Fruit fly (Drosophila melanogaster) whole organism, embryonic: Measurements from ENCODE around the gene tHMG1.

Source experiments
- Bdp1 ChIP-seq: fragments of 200-800 bp; sonication (Bioruptor generic); optimal IDR thresholded peaks from 3 replicates; lab custom pipeline; 2016; ENCODE audit warnings: missing biosample characterization, missing genetic modification characterization
- CG10274 ChIP-seq: fragments of 200-800 bp; sonication (Bioruptor generic); optimal IDR thresholded peaks from 3 replicates; lab custom pipeline; 2017; ENCODE audit warnings: missing biosample characterization, mild to moderate bottlenecking, missing genetic modification characterization
- CG10366 ChIP-seq: fragments of 200-800 bp; sonication (Bioruptor generic); IDR thresholded peaks from 2 replicates; pipeline ENCODE4 v1.3.6; 2022; ENCODE audit warnings: missing biosample characterization, missing genetic modification characterization
- CG10654 ChIP-seq: fragments of 200-800 bp; sonication (Bioruptor generic); optimal IDR thresholded peaks from 2 replicates; lab custom pipeline; 2016; ENCODE audit warnings: missing biosample characterization, missing genetic modification characterization
- CG11093 ChIP-seq: fragments of 200-800 bp; sonication (Bioruptor generic); IDR thresholded peaks from 3 replicates; pipeline ENCODE4 v1.3.6; 2022; ENCODE audit warnings: missing biosample characterization, missing genetic modification characterization
- CG11398 ChIP-seq: fragments of 200-800 bp; sonication (Bioruptor generic); optimal IDR thresholded peaks from 2 replicates; lab custom pipeline; 2016; ENCODE audit warnings: missing biosample characterization, missing genetic modification characterization
- CG12391 ChIP-seq: fragments of 200-800 bp; sonication (Bioruptor generic); optimal IDR thresholded peaks from 3 replicates; lab custom pipeline; 2018; ENCODE audit warnings: missing biosample characterization, mild to moderate bottlenecking, missing genetic modification characterization, moderate library complexity
- CG13296 ChIP-seq: fragments of 200-800 bp; sonication (Bioruptor generic); optimal IDR thresholded peaks from 3 replicates; lab custom pipeline; 2018; ENCODE audit warnings: missing biosample characterization, mild to moderate bottlenecking, missing genetic modification characterization
- CG13894 ChIP-seq: fragments of 200-800 bp; sonication (Bioruptor generic); optimal IDR thresholded peaks from 3 replicates; lab custom pipeline; 2018; ENCODE audit warnings: missing biosample characterization, mild to moderate bottlenecking, missing genetic modification characterization, moderate library complexity
- CG14710 ChIP-seq: fragments of 200-800 bp; sonication (Bioruptor generic); optimal IDR thresholded peaks from 3 replicates; lab custom pipeline; 2019; ENCODE audit warnings: missing biosample characterization, mild to moderate bottlenecking, missing genetic modification characterization, moderate library complexity
- CG15514 ChIP-seq: fragments of 200-800 bp; sonication (Bioruptor generic); optimal IDR thresholded peaks from 3 replicates; lab custom pipeline; 2017; ENCODE audit warnings: missing biosample characterization, missing genetic modification characterization, mild to moderate bottlenecking, moderate library complexity, missing genetic modification reagents
- CG16813 ChIP-seq: fragments of 200-800 bp; sonication (Bioruptor generic); IDR thresholded peaks from 3 replicates; pipeline ENCODE4 v1.3.6; 2022; ENCODE audit warnings: missing biosample characterization, missing genetic modification characterization; ENCODE audit not compliant: partially characterized antibody
- CG1832 ChIP-seq: fragments of 200-800 bp; sonication (Bioruptor generic); optimal IDR thresholded peaks from 2 replicates; lab custom pipeline; 2017; ENCODE audit warnings: missing biosample characterization, mild to moderate bottlenecking, missing genetic modification characterization, inconsistent platforms
- CG2202 ChIP-seq: fragments of 200-800 bp; sonication (Bioruptor generic); optimal IDR thresholded peaks from 2 replicates; lab custom pipeline; 2018; ENCODE audit warnings: missing biosample characterization, mild to moderate bottlenecking, missing genetic modification characterization
- CG31365 ChIP-seq: fragments of 200-800 bp; sonication (Bioruptor generic); optimal IDR thresholded peaks from 2 replicates; lab custom pipeline; 2018; ENCODE audit warnings: missing biosample characterization, mild to moderate bottlenecking, missing genetic modification characterization
- CG3726 ChIP-seq: fragments of 200-800 bp; sonication (Bioruptor generic); IDR thresholded peaks from 3 replicates; pipeline ENCODE4, ENCODE4 v1.3.6; 2022; ENCODE audit warnings: missing biosample characterization, missing genetic modification characterization
- CG3838 ChIP-seq: fragments of 200-800 bp; sonication (Bioruptor generic); optimal IDR thresholded peaks from 3 replicates; lab custom pipeline; 2016; ENCODE audit warnings: missing biosample characterization, missing genetic modification characterization
- CG4424 ChIP-seq: fragments of 200-800 bp; sonication (Bioruptor generic); optimal IDR thresholded peaks from 3 replicates; lab custom pipeline; 2016; ENCODE audit warnings: missing biosample characterization, missing genetic modification characterization
- CG4617 ChIP-seq: fragments of 200-800 bp; sonication (Bioruptor generic); optimal IDR thresholded peaks from 3 replicates; lab custom pipeline; 2016; ENCODE audit warnings: missing biosample characterization, missing genetic modification characterization, borderline replicate concordance
- CG5180 ChIP-seq: fragments of 200-800 bp; sonication (Bioruptor generic); optimal IDR thresholded peaks from 3 replicates; lab custom pipeline; 2017; ENCODE audit warnings: missing biosample characterization, missing genetic modification characterization, mild to moderate bottlenecking, moderate library complexity, missing genetic modification reagents
- CG7987 ChIP-seq: fragments of 200-800 bp; sonication (Bioruptor generic); optimal IDR thresholded peaks from 2 replicates; lab custom pipeline; 2018; ENCODE audit warnings: missing biosample characterization, mild to moderate bottlenecking, missing genetic modification characterization, moderate library complexity
- CoRest ChIP-seq: fragments of 200-800 bp; sonication (Bioruptor generic); optimal IDR thresholded peaks from 3 replicates; lab custom pipeline; 2018; ENCODE audit warnings: missing biosample characterization, mild to moderate bottlenecking, missing genetic modification characterization, moderate library complexity
- Dad ChIP-seq: fragments of 200-800 bp; sonication (Bioruptor generic); optimal IDR thresholded peaks from 3 replicates; lab custom pipeline; 2016; ENCODE audit warnings: missing biosample characterization, missing genetic modification characterization
- Dfd ChIP-seq, 2 experiments: fragments of >200 bp; optimal IDR thresholded peaks; 2 replicates each; lab custom pipeline; 2017; ENCODE audit warnings: missing biosample characterization in 2 of 2, missing genetic modification characterization in 2 of 2
- Hmx ChIP-seq: fragments of 200-800 bp; sonication (Bioruptor generic); optimal IDR thresholded peaks from 2 replicates; lab custom pipeline; 2016; ENCODE audit warnings: missing biosample characterization, missing genetic modification characterization
- Hr3 ChIP-seq: fragments of 200-800 bp; sonication (Bioruptor generic); optimal IDR thresholded peaks from 3 replicates; lab custom pipeline; 2016; ENCODE audit warnings: missing biosample characterization, missing genetic modification characterization
- Hr51 ChIP-seq, 2 experiments: fragments of 200-800 bp; sonication (Bioruptor generic); optimal IDR thresholded peaks; 2 replicates in 1 of 2; 3 replicates in 1 of 2; lab custom pipeline; 2016 to 2018; ENCODE audit warnings: missing biosample characterization in 2 of 2, missing genetic modification characterization in 2 of 2, mild to moderate bottlenecking in 1 of 2, moderate library complexity in 1 of 2
- MBD-R2 ChIP-seq: fragments of 200-800 bp; sonication (Bioruptor generic); IDR thresholded peaks from 2 replicates; pipeline ENCODE4 v1.3.6; 2022; ENCODE audit warnings: missing biosample characterization, missing genetic modification characterization
- Med ChIP-seq: fragments of 200-800 bp; sonication (Bioruptor generic); peaks from one replicate; lab custom pipeline; 2016; ENCODE audit warnings: missing biosample characterization, missing genetic modification characterization, mild to moderate bottlenecking, inconsistent platforms, moderate library complexity
- Rx ChIP-seq: fragments of 200-800 bp; sonication (Bioruptor generic); IDR thresholded peaks from 2 replicates; pipeline ENCODE4 v1.3.6; 2022; ENCODE audit warnings: missing biosample characterization, missing genetic modification characterization
- Stat92E ChIP-seq, 3 experiments: fragments of >200 bp in 2 of 3; fragments of 200-800 bp in 1 of 3; sonication (Bioruptor generic) in 1 of 3; optimal IDR thresholded peaks; 2 replicates each; lab custom pipeline; 2017 to 2019; ENCODE audit warnings: missing biosample characterization in 3 of 3, missing genetic modification characterization in 3 of 3, mild to moderate bottlenecking in 1 of 3, moderate library complexity in 1 of 3
- Tbp ChIP-seq: fragments of >200 bp; optimal IDR thresholded peaks from 2 replicates; lab custom pipeline; 2018; ENCODE audit warnings: missing biosample characterization, missing genetic modification characterization
- bcd ChIP-seq: fragments of 200-800 bp; sonication (Bioruptor generic); optimal IDR thresholded peaks from 2 replicates; lab custom pipeline; 2017; ENCODE audit warnings: missing biosample characterization, mild to moderate bottlenecking, missing genetic modification characterization
- caup ChIP-seq: fragments of 200-800 bp; sonication (Bioruptor generic); optimal IDR thresholded peaks from 3 replicates; lab custom pipeline; 2017; ENCODE audit warnings: missing biosample characterization, mild to moderate bottlenecking, missing genetic modification characterization, moderate library complexity; ENCODE audit not compliant: severe bottlenecking
- ci ChIP-seq: fragments of 200-800 bp; sonication (Bioruptor generic); IDR thresholded peaks from 3 replicates; pipeline ENCODE4 v1.3.6; 2022; ENCODE audit warnings: missing biosample characterization, missing genetic modification characterization
- esg ChIP-seq: fragments of 200-800 bp; sonication (Bioruptor generic); conservative IDR thresholded peaks from 2 replicates; pipeline ENCODE4 v1.3.6; 2022; ENCODE audit warnings: missing biosample characterization, missing genetic modification characterization
- gt ChIP-seq: fragments of 200-800 bp; sonication (Bioruptor generic); IDR thresholded peaks from 2 replicates; pipeline ENCODE4 v1.3.6; 2022; ENCODE audit warnings: missing biosample characterization, missing genetic modification characterization
- h ChIP-seq: fragments of >200 bp; optimal IDR thresholded peaks from 2 replicates; lab custom pipeline; 2017
- kni ChIP-seq: fragments of 200-800 bp; sonication (Bioruptor generic); optimal IDR thresholded peaks from 3 replicates; lab custom pipeline; 2017; ENCODE audit warnings: mild to moderate bottlenecking, missing biosample characterization, missing genetic modification reagents, missing genetic modification characterization
- nom ChIP-seq: fragments of 200-800 bp; sonication (Bioruptor generic); optimal IDR thresholded peaks from 2 replicates; lab custom pipeline; 2017; ENCODE audit warnings: missing biosample characterization, missing genetic modification characterization, mild to moderate bottlenecking, moderate library complexity, missing genetic modification reagents
- org-1 ChIP-seq: fragments of 200-800 bp; sonication (Bioruptor generic); optimal IDR thresholded peaks from 2 replicates; lab custom pipeline; 2017; ENCODE audit warnings: missing biosample characterization, missing genetic modification characterization
- pan ChIP-seq, 4 experiments: fragments of >200 bp in 3 of 4; fragments of 200-800 bp in 1 of 4; sonication (Bioruptor generic) in 1 of 4; optimal IDR thresholded peaks in 3 of 4; IDR thresholded peaks in 1 of 4; 2 replicates each; pipeline versions ENCODE4 v1.3.6 to Lab custom; 2017 to 2022; ENCODE audit warnings: missing biosample characterization in 2 of 4, missing genetic modification characterization in 2 of 4, mixed read lengths in 1 of 4
- scrt ChIP-seq: fragments of 200-800 bp; sonication (Bioruptor generic); optimal IDR thresholded peaks from 2 replicates; lab custom pipeline; 2018; ENCODE audit warnings: missing biosample characterization, mild to moderate bottlenecking, missing genetic modification characterization, moderate library complexity
- sisA ChIP-seq: fragments of 200-800 bp; sonication (Bioruptor generic); IDR thresholded peaks from 2 replicates; pipeline ENCODE4 v1.3.6; 2022; ENCODE audit warnings: missing biosample characterization, missing genetic modification characterization
- slou ChIP-seq: fragments of 200-800 bp; sonication (Bioruptor generic); optimal IDR thresholded peaks from 3 replicates; lab custom pipeline; 2016; ENCODE audit warnings: missing biosample characterization, missing genetic modification characterization
- slp2 ChIP-seq: fragments of 200-800 bp; sonication (Bioruptor generic); optimal IDR thresholded peaks from 2 replicates; lab custom pipeline; 2016; ENCODE audit warnings: missing biosample characterization, missing genetic modification characterization
- trem ChIP-seq: fragments of 200-800 bp; optimal IDR thresholded peaks from 3 replicates; lab custom pipeline; 2019; ENCODE audit warnings: missing biosample characterization, mild to moderate bottlenecking, missing genetic modification characterization, moderate library complexity
- vfl ChIP-seq: fragments of 200-800 bp; sonication (Bioruptor generic); optimal IDR thresholded peaks from 2 replicates; lab custom pipeline; 2016; ENCODE audit warnings: missing biosample characterization, missing genetic modification characterization
- zen ChIP-seq: fragments of 200-800 bp; sonication (Bioruptor generic); optimal IDR thresholded peaks from 3 replicates; lab custom pipeline; 2018; ENCODE audit warnings: missing biosample characterization, mild to moderate bottlenecking, missing genetic modification characterization, moderate library complexity

The tHMG1 gene

DNA sequence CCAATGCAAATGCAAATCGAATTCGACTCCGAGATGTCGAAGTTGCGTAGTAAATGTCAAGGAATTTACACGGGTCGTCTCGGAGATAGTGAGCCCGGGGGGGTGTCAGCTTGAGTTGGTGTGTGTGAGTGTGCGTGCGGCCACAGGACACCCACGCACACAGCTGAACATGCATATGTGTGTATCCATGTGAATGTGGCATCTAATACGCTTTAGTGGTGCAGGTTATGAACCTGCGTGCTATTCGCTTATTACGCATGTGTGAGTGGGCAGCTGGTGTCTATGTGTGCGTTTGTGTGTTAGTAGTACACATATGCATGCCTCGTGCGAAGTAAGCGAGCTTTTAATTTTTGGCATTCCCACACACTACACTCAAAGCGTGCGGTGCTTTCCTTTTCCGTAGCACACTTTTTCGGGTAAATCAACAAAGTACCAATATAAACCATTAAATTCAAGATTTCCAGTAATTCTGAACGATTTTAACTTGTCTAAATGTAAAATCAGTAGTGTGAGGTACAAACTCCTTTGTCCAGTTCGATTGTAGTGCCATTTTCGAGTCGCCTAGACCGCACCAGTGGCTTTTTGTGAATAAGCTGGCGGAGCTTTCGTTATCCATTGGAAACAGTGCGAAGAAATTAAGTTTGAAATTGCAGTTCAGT is 22.7 kb upstream of the tHMG1 start (continued):
- TF ChIP-seq CG10366 (GFP tag; lab: Robert Waterston, UW) (peak; percentile 78), Bdp1 (GFP tag; lab: Kevin White, UChicago) (peak; percentile 71), CG4424 (GFP tag; lab: Kevin White, UChicago) (peak; percentile 80), esg (GFP tag; lab: Robert Waterston, UW) (peak; percentile 83), CG31365 (peak; percentile 74), CG14710 (tag; lab: Kevin White, UChicago) (peak; percentile 39), Tbp (no peak), CG5180 (GFP tag; lab: Kevin White, UChicago) (peak; percentile 76), slou (GFP tag; lab: Kevin White, UChicago) (peak; percentile 87), CG11398 (GFP tag; lab: Kevin White, UChicago) (peak; percentile 78), nom (no peak), CG10654 (GFP tag; lab: Kevin White, UChicago) (peak; percentile 77), CG16813 (GFP tag; lab: Robert Waterston, UW) (no peak), CG1832 (GFP tag; lab: Kevin White, UChicago) (no peak), caup (GFP tag; lab: Kevin White, UChicago) (peak; percentile 93), Hmx (GFP tag; lab: Kevin White, UChicago) (no peak), vfl (peak; percentile 84), CG2202 (tag; lab: Kevin White, UChicago) (no peak), CG11093 (peak; percentile 70; the same call in 2 of the 3 replicates), CG7987 (peak; percentile 79), CoRest (tag; lab: Kevin White, UChicago) (peak; percentile 87), gt (GFP tag; lab: Robert Waterston, UW) (0 out of 2 replicates have a peak, but pooled peaks have one; percentile 16), CG3726 (GFP tag; lab: Robert Waterston, UW) (peak; percentile 76; the same call in 2 of the 3 replicates), Dfd (GFP tag; optimal IDR thresholded peaks at IDR 0.05; lab: Kevin White, UChicago) (no peak), CG3838 (GFP tag; lab: Kevin White, UChicago) (no peak), trem (tag; lab: Kevin White, UChicago) (peak; percentile 34), org-1 (GFP tag; lab: Kevin White, UChicago) (peak; percentile 91)

DNA sequence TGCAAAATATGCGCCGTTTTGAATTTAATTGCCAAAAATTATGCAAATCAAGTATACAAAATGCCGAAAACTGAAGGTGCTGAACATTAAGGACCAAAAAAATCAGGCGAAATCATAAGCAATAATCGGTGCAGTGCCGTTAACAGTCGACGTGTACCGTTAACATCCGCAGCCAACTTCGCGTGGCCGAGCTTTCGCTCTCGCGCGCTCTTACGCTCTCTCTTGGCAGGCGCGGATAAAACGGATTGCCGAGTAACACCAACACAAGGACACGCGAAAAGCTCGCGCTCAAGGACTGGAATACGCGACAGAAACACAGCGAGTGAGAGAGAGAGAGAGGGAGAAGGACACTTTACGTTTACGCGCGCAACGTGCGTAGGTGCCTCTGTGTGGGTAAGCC is 21.6 kb upstream of the tHMG1 start:
- TF ChIP-seq Dad (GFP tag; lab: Kevin White, UChicago) (no peak), kni (no peak), CG10274 (GFP tag; lab: Kevin White, UChicago) (no peak), Hr51 (GFP tag; optimal IDR thresholded peaks at IDR 0.05; lab: Kevin White, UChicago) (no peak), zen (tag; lab: Kevin White, UChicago) (no peak), MBD-R2 (no peak), CG4617 (GFP tag; lab: Kevin White, UChicago) (no peak), h (lab: Kevin White, UChicago) (no peak), pan (optimal IDR thresholded peaks at IDR 0.05; lab: Kevin White, UChicago) (no peak), pan (GFP tag; optimal IDR thresholded peaks at IDR 0.05 in 1 of 2, IDR thresholded peaks at IDR 0.05 in 1 of 2) (no peak), CG11093 (no peak), CG12391 (no peak), CG15514 (GFP tag; lab: Kevin White, UChicago) (no peak), Rx (no peak), slp2 (GFP tag; lab: Kevin White, UChicago) (no peak), Hr3 (GFP tag; lab: Kevin White, UChicago) (no peak), bcd (GFP tag; lab: Kevin White, UChicago) (no peak), CG13894 (tag; lab: Kevin White, UChicago) (no peak), Med (GFP tag; lab: Kevin White, UChicago) (peak; percentile 26), Stat92E (GFP tag; optimal IDR thresholded peaks at IDR 0.05; lab: Kevin White, UChicago) (no peak), ci (GFP tag; lab: Robert Waterston, UW) (peak; percentile 18; the same call in 1 of the 3 replicates), sisA (GFP tag; lab: Robert Waterston, UW) (no peak), CG13296 (GFP tag; lab: Kevin White, UChicago) (no peak), CG3726 (GFP tag; lab: Robert Waterston, UW) (no peak), scrt (GFP tag; lab: Kevin White, UChicago) (no peak)
